Fruit fly (Drosophila melanogaster): ENCODE results near the gene ORMDL.

Gene ORMDL

dm6 chr3L:21651412-21651811 is 16.3 kb downstream of the ORMDL start:
- TF ChIP-seq CG14441 (GFP tag; IDR thresholded peaks at IDR 0.05) (no peak), oc (tag; optimal IDR thresholded peaks at IDR 0.05) (no peak), aop (GFP tag; IDR thresholded peaks at IDR 0.05) (no peak), CG3407 (GFP tag; optimal IDR thresholded peaks at IDR 0.05) (no peak), Awh (GFP tag; IDR thresholded peaks at IDR 0.05) (peak; percentile 49), ttk (GFP tag; IDR thresholded peaks at IDR 0.05) (no peak)

dm6 chr3L:21652124-21652523 is 17.0 kb downstream of the ORMDL start:
- TF ChIP-seq Opbp (GFP tag; IDR thresholded peaks at IDR 0.05; ENCODE audit: partially characterized antibody) (0 out of 3 replicates have a peak, but pooled peaks have one; percentile 39), Bgb (GFP tag; IDR thresholded peaks at IDR 0.05; ENCODE audit: partially characterized antibody) (no peak), nerfin-1 (tag; optimal IDR thresholded peaks at IDR 0.05) (no peak), CG12769 (tag; optimal IDR thresholded peaks at IDR 0.05) (peak; percentile 23), sr (GFP tag; IDR thresholded peaks at IDR 0.05) (peak; percentile 84), vvl (GFP tag; IDR thresholded peaks at IDR 0.05) (peak; percentile 69; the same call in 1 of the 2 replicates), CG17568 (GFP tag; optimal IDR thresholded peaks at IDR 0.05) (no peak), Ets65A (GFP tag) (peak; percentile 10), CG12744 (GFP tag; optimal IDR thresholded peaks at IDR 0.05) (no peak), Med (GFP tag) (peak; percentile 11), CG11247 (GFP tag; IDR thresholded peaks at IDR 0.05) (peak; percentile 32; the same call in 1 of the 2 replicates), Hey (tag; optimal IDR thresholded peaks at IDR 0.05) (no peak), so (GFP tag; IDR thresholded peaks at IDR 0.05) (no peak), grn (GFP tag; optimal IDR thresholded peaks at IDR 0.05) (peak; percentile 3)

dm6 chr3L:21652768-21653167 is 17.7 kb downstream of the ORMDL start:
- TF ChIP-seq sens-2 (GFP tag; IDR thresholded peaks at IDR 0.05) (peak; percentile 32; the same call in 1 of the 2 replicates), Blimp-1 (GFP tag; optimal IDR thresholded peaks at IDR 0.05) (peak; percentile 50), CG6175 (GFP tag; IDR thresholded peaks at IDR 0.05) (peak; percentile 46; the same call in 1 of the 3 replicates), CG1233 (GFP tag; optimal IDR thresholded peaks at IDR 0.05) (peak; percentile 70), CG12219 (GFP tag; optimal IDR thresholded peaks at IDR 0.05) (peak; percentile 10), Fer3 (tag; optimal IDR thresholded peaks at IDR 0.05) (peak; percentile 54), grn (GFP tag; optimal IDR thresholded peaks at IDR 0.05) (no peak), Elba2 (GFP tag; optimal IDR thresholded peaks at IDR 0.05) (peak; percentile 59), so (GFP tag; IDR thresholded peaks at IDR 0.05) (no peak), CG10209 (GFP tag; optimal IDR thresholded peaks at IDR 0.05) (peak; percentile 46), dmrt99B (tag; optimal IDR thresholded peaks at IDR 0.05) (peak; percentile 57), HLHmδ (GFP tag; optimal IDR thresholded peaks at IDR 0.05) (no peak), az2 (GFP tag; optimal IDR thresholded peaks at IDR 0.05) (peak; percentile 83), CG8388 (GFP tag; optimal IDR thresholded peaks at IDR 0.05) (peak; percentile 21), seq (GFP tag; IDR thresholded peaks at IDR 0.05) (0 out of 2 replicates have a peak, but pooled peaks have one; percentile 19), gsb (GFP tag; IDR thresholded peaks at IDR 0.05) (no peak), CG15514 (GFP tag; optimal IDR thresholded peaks at IDR 0.05) (peak; percentile 38), z (GFP tag; IDR thresholded peaks at IDR 0.05) (no peak), CG11504 (tag; optimal IDR thresholded peaks at IDR 0.05) (peak; percentile 78), Atf6 (GFP tag; IDR thresholded peaks at IDR 0.05) (no peak), sob (GFP tag; IDR thresholded peaks at IDR 0.05) (peak; percentile 70; the same call in 1 of the 2 replicates), stwl (tag; optimal IDR thresholded peaks at IDR 0.05) (peak; percentile 68), croc (GFP tag; conservative IDR thresholded peaks at IDR 0.05) (peak; percentile 34; the same call in 1 of the 3 replicates), Dll (GFP tag; IDR thresholded peaks at IDR 0.05; ENCODE audit: partially characterized antibody) (no peak), CG13123 (GFP tag; optimal IDR thresholded peaks at IDR 0.05) (peak; percentile 73), CG15601 (tag; optimal IDR thresholded peaks at IDR 0.05) (peak; percentile 77), sqz (GFP tag; optimal IDR thresholded peaks at IDR 0.05) (no peak), Mes4 (GFP tag; optimal IDR thresholded peaks at IDR 0.05) (peak; percentile 62), CG8765 (GFP tag; IDR thresholded peaks at IDR 0.05) (no peak), CG17912 (GFP tag; optimal IDR thresholded peaks at IDR 0.05) (peak; percentile 50)

All from whole organism, embryonic.